Worm (Caenorhabditis elegans) whole organism, young adult: ENCODE results near the gene T02H6.5.

Experiments
- K12H6.12 ChIP-seq: fragments of 200-800 bp; sonication (Bioruptor generic); optimal IDR thresholded peaks from 2 replicates; lab custom pipeline; 2018; ENCODE audit warnings: mild to moderate bottlenecking, missing genetic modification characterization, missing compliant biosample characterization
- Y95B8A.8 ChIP-seq: fragments of 200-800 bp; sonication (Bioruptor generic); IDR thresholded peaks from 2 replicates; pipeline ENCODE4 v1.3.6; 2022; ENCODE audit warnings: missing genetic modification reagents, missing genetic modification characterization, missing compliant biosample characterization
- chd-7 ChIP-seq: sonication (generic microtip); optimal IDR thresholded peaks from 2 replicates; lab custom pipeline; 2016; ENCODE audit warnings: mild to moderate bottlenecking, missing genetic modification characterization, moderate library complexity, missing compliant biosample characterization
- die-1 ChIP-seq: sonication (generic microtip); optimal IDR thresholded peaks from 2 replicates; lab custom pipeline; 2016; ENCODE audit warnings: missing genotype, mild to moderate bottlenecking, missing genetic modification characterization, missing compliant biosample characterization
- let-607 ChIP-seq, 2 experiments: fragments of 200-800 bp in 1 of 2; sonication (Bioruptor generic) in 1 of 2; sonication (generic microtip) in 1 of 2; optimal IDR thresholded peaks; 2 replicates each; lab custom pipeline; 2016 to 2018; ENCODE audit warnings: mild to moderate bottlenecking in 2 of 2, missing compliant biosample characterization in 2 of 2, missing genetic modification characterization in 2 of 2, moderate library complexity in 2 of 2, missing genotype in 1 of 2
- pha-4 ChIP-seq: fragments of 150-350 bp; sonication (generic microtip); optimal IDR thresholded peaks from 2 replicates; lab custom pipeline; 2014; ENCODE audit warnings: missing biosample characterization, missing genetic modification reagents, missing genetic modification characterization
- unc-62 ChIP-seq: fragments of 150-350 bp; optimal IDR thresholded peaks from 2 replicates; lab custom pipeline; 2014; ENCODE audit warnings: missing biosample characterization, missing genetic modification reagents, missing genetic modification characterization
- ztf-18 ChIP-seq: sonication (generic microtip); optimal IDR thresholded peaks from 2 replicates; lab custom pipeline; 2016; ENCODE audit warnings: missing genotype, mild to moderate bottlenecking, missing genetic modification characterization, missing compliant biosample characterization
- ztf-26 ChIP-seq: sonication (generic microtip); optimal IDR thresholded peaks from 2 replicates; lab custom pipeline; 2017; ENCODE audit warnings: missing genetic modification characterization, missing compliant biosample characterization

DNA sequence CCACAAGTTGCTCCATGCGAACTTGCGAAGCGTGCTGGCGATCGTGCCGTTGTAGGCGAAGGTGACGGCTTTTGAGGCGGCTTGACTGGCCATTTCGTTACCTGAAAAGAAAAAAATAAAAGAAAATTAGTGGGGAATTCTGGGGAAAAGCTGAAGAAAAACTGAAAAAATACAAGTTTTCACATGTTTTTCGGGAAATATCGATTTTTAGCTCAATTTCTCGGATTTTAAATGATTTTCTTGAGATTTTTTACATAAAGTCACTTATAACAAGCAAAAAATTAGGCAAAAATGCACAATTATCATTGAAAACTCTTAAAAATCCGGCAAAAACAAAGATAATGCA, 16.1 kb downstream of the T02H6.5 start, which contains the start of gene T02H6.11:
- no peak for TF ChIP-seq pha-4 (tag; lab: Kevin White, UChicago)
- no peak for TF ChIP-seq unc-62
- no peak for TF ChIP-seq die-1 (tag; lab: Kevin White, UChicago)
- TF ChIP-seq chd-7 (tag; lab: Kevin White, UChicago) = no peak
- no peak for TF ChIP-seq let-607 (tag; optimal IDR thresholded peaks at IDR 0.05; lab: Kevin White, UChicago)
- TF ChIP-seq ztf-18 (tag; lab: Kevin White, UChicago) = no peak
- TF ChIP-seq Y95B8A.8 (GFP tag; lab: Robert Waterston, UW) = no peak
- TF ChIP-seq ztf-26 = no peak
- no peak for TF ChIP-seq K12H6.12 (tag; lab: Kevin White, UChicago)
